Fruit fly (Drosophila melanogaster): ENCODE results near the gene Blos2.

Gene Blos2

DNA sequence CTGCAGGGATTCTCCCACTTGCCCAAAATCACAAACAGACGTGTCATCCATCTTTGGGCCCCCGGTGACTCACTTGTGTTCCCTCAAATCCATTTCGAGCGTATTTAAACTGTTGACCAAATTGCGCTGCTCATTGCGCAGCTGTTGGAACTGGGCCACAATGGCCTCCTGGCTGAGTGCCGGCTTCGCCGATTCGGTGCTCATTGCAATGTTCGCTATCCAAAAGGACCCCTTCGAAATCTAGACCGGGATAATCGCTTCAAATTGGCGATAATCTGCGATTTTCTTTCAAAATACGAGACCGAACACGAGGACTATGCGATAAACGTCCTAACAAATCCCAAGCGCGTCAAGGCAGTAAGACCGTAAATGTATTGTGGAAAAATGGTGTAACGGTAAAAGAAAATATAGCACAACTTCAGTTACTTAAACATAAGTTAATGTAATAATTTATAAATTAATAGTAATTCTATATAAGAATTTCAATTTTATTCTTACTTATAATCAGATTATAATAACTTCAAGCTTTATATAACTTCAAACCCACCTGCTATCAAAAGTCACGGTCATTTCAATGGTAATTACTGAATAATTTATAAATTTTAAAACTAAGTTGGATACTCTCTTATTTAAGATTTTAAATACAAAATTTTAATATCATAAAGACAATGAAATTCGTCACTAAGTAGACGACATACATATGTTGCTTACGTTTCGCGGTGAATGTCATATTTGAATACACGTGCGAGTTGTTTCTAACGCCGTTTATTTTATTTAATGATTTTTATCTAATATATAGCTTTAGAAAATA is 12.9 kb downstream of the Blos2 start, which contains the start of the genes Pfdn2 and Noc1 (continued):
- TF ChIP-seq CG31224 (GFP tag; IDR thresholded peaks at IDR 0.05) (peak; percentile 32; the same call in 1 of the 2 replicates), CG11560 (tag; IDR thresholded peaks at IDR 0.05) (no peak), CG12391 (tag; optimal IDR thresholded peaks at IDR 0.05) (peak; percentile 89), CG14441 (GFP tag; IDR thresholded peaks at IDR 0.05) (no peak; the same call in 1 of the 2 replicates), oc (tag; optimal IDR thresholded peaks at IDR 0.05) (no peak), ara (GFP tag; IDR thresholded peaks at IDR 0.05) (peak; percentile 9; the same call in 1 of the 2 replicates), CG31365 (tag; optimal IDR thresholded peaks at IDR 0.05) (no peak), CG6683 (GFP tag; optimal IDR thresholded peaks at IDR 0.05) (peak; percentile 5), Rx (GFP tag; IDR thresholded peaks at IDR 0.05) (no peak), Med (GFP tag) (peak; percentile 76), HLHmδ (GFP tag; optimal IDR thresholded peaks at IDR 0.05) (no peak), CG15073 (GFP tag; optimal IDR thresholded peaks at IDR 0.05) (no peak), NC2α (GFP tag; optimal IDR thresholded peaks at IDR 0.05) (no peak), sc (optimal IDR thresholded peaks at IDR 0.05) (no peak), sc (GFP tag; optimal IDR thresholded peaks at IDR 0.05) (no peak), Lhr (GFP tag; optimal IDR thresholded peaks at IDR 0.05) (no peak), CG1024 (GFP tag; IDR thresholded peaks at IDR 0.05) (no peak), CG10979 (tag; optimal IDR thresholded peaks at IDR 0.05) (peak; percentile 33), crc (GFP tag; optimal IDR thresholded peaks at IDR 0.05) (no peak), E2f2 (GFP tag; IDR thresholded peaks at IDR 0.05) (no peak), otp (GFP tag; IDR thresholded peaks at IDR 0.05) (no peak), NfI (GFP tag; optimal IDR thresholded peaks at IDR 0.05) (peak; percentile 41), Ets65A (GFP tag) (peak; percentile 83), emc (GFP tag; optimal IDR thresholded peaks at IDR 0.05) (no peak), CG4424 (GFP tag; optimal IDR thresholded peaks at IDR 0.05) (peak; percentile 40), dpn (GFP tag; optimal IDR thresholded peaks at IDR 0.05) (peak in 1 of 2 experiments; percentile 67), hkb (optimal IDR thresholded peaks at IDR 0.05) (no peak), hkb (GFP tag; IDR thresholded peaks at IDR 0.05) (no peak; the same call in 1 of the 2 replicates), CG13775 (GFP tag; optimal IDR thresholded peaks at IDR 0.05) (peak; percentile 64), Tbp (GFP tag; optimal IDR thresholded peaks at IDR 0.05) (no peak), knrl (GFP tag; IDR thresholded peaks at IDR 0.05; ENCODE audit: partially characterized antibody) (no peak), hth (optimal IDR thresholded peaks at IDR 0.05) (no peak), dm (GFP tag; optimal IDR thresholded peaks at IDR 0.05) (peak; percentile 57), nmo (GFP tag; optimal IDR thresholded peaks at IDR 0.05) (peak; percentile 81), stwl (tag; optimal IDR thresholded peaks at IDR 0.05) (no peak), CG3847 (GFP tag; IDR thresholded peaks at IDR 0.05) (0 out of 2 replicates have a peak, but pooled peaks have one; percentile 26), tx (GFP tag; optimal IDR thresholded peaks at IDR 0.05) (no peak), Hsf (GFP tag; optimal IDR thresholded peaks at IDR 0.05) (peak; percentile 54), Dek (tag; optimal IDR thresholded peaks at IDR 0.05) (no peak), CG11695 (GFP tag; IDR thresholded peaks at IDR 0.05) (peak; percentile 49; the same call in 1 of the 3 replicates), CG11504 (tag; optimal IDR thresholded peaks at IDR 0.05) (no peak), CG17385 (GFP tag; optimal IDR thresholded peaks at IDR 0.05) (peak; percentile 35), caup (GFP tag; optimal IDR thresholded peaks at IDR 0.05; ENCODE audit: severe bottlenecking) (no peak), CG16815 (GFP tag; optimal IDR thresholded peaks at IDR 0.05) (peak; percentile 26), kay (GFP tag; optimal IDR thresholded peaks at IDR 0.05) (no peak), CG11085 (GFP tag; IDR thresholded peaks at IDR 0.05) (no peak), CG18619 (GFP tag; optimal IDR thresholded peaks at IDR 0.05) (peak; percentile 3), MBD-R2 (GFP tag; IDR thresholded peaks at IDR 0.05) (peak; percentile 34; the same call in 1 of the 2 replicates), gcm (GFP tag; optimal IDR thresholded peaks at IDR 0.05) (no peak), CG4617 (GFP tag; optimal IDR thresholded peaks at IDR 0.05; ENCODE audit: borderline replicate concordance) (peak; percentile 59)
